Fruit fly (Drosophila melanogaster) whole organism, wandering third instar larva: ENCODE data around the gene CG15547.

Experiments used
- CG32264 ChIP-seq: fragments of 200-800 bp; sonication (Bioruptor generic); optimal IDR thresholded peaks from 2 replicates; lab custom pipeline; 2016; ENCODE audit warnings: missing biosample characterization, missing genetic modification characterization
- CG9705 ChIP-seq: fragments of 200-800 bp; sonication (Bioruptor generic); optimal IDR thresholded peaks from 2 replicates; lab custom pipeline; 2018; ENCODE audit warnings: missing biosample characterization, mild to moderate bottlenecking, missing genetic modification characterization
- CrebA ChIP-seq: fragments of 200-800 bp; sonication (Bioruptor generic); optimal IDR thresholded peaks from 2 replicates; lab custom pipeline; 2016; ENCODE audit warnings: missing biosample characterization, mild to moderate bottlenecking, missing genetic modification characterization, borderline replicate concordance
- Dfd ChIP-seq: fragments of >200 bp; optimal IDR thresholded peaks from 2 replicates; lab custom pipeline; 2017; ENCODE audit warnings: missing biosample characterization, missing genetic modification characterization
- Dif ChIP-seq: fragments of 200-275, 200-300 bp; sonication (Bioruptor generic); optimal IDR thresholded peaks from 2 replicates; lab custom pipeline; 2018; ENCODE audit warnings: missing biosample characterization, missing genetic modification characterization; ENCODE audit not compliant: partially characterized antibody
- GATAd ChIP-seq: sonication (Bioruptor generic); optimal IDR thresholded peaks from 2 replicates; lab custom pipeline; 2016; ENCODE audit warnings: missing biosample characterization, missing genetic modification characterization
- HLH106 ChIP-seq: fragments of 200-800 bp; optimal IDR thresholded peaks from 3 replicates; lab custom pipeline; 2019; ENCODE audit warnings: missing biosample characterization, mild to moderate bottlenecking, missing genetic modification characterization, moderate library complexity
- Hr83 ChIP-seq: fragments of 200-300 bp; sonication (Bioruptor generic); optimal IDR thresholded peaks from 2 replicates; lab custom pipeline; 2016; ENCODE audit warnings: missing biosample characterization, mild to moderate bottlenecking, missing genetic modification characterization, moderate library complexity; ENCODE audit not compliant: poor library complexity, severe bottlenecking
- Jra ChIP-seq: sonication (Bioruptor generic); optimal IDR thresholded peaks from 2 replicates; lab custom pipeline; 2016; ENCODE audit warnings: missing biosample characterization, missing genetic modification characterization
- Mio ChIP-seq: sonication (Bioruptor generic); optimal IDR thresholded peaks from 2 replicates; lab custom pipeline; 2016; ENCODE audit warnings: missing biosample characterization, missing genetic modification characterization
- Myc ChIP-seq: fragments of >200 bp; optimal IDR thresholded peaks from 2 replicates; lab custom pipeline; 2017
- N ChIP-seq: fragments of >200 bp; optimal IDR thresholded peaks from 2 replicates; lab custom pipeline; 2018; ENCODE audit warnings: missing biosample characterization, missing external identifiers, missing genetic modification characterization
- OdsH ChIP-seq: fragments of 200-800 bp; sonication (Bioruptor generic); optimal IDR thresholded peaks from 2 replicates; lab custom pipeline; 2016; ENCODE audit warnings: missing biosample characterization, mild to moderate bottlenecking, missing genetic modification characterization
- Rel ChIP-seq, 2 experiments: fragments of 200-800 bp; sonication (Bioruptor generic) in 1 of 2; optimal IDR thresholded peaks; 2 replicates in 1 of 2; 3 replicates in 1 of 2; lab custom pipeline; 2016 to 2019; ENCODE audit warnings: mild to moderate bottlenecking in 2 of 2, missing biosample characterization in 2 of 2, missing genetic modification characterization in 2 of 2, moderate library complexity in 1 of 2
- Sp1 ChIP-seq: fragments of 200-800 bp; sonication (Bioruptor generic); optimal IDR thresholded peaks from 3 replicates; lab custom pipeline; 2019; ENCODE audit warnings: missing biosample characterization, mild to moderate bottlenecking, missing genetic modification characterization, moderate library complexity
- Vsx2 ChIP-seq: fragments of 200-300, 225-300 bp; sonication (Bioruptor generic); optimal IDR thresholded peaks from 2 replicates; lab custom pipeline; 2018; ENCODE audit warnings: missing biosample characterization, missing genetic modification characterization; ENCODE audit not compliant: partially characterized antibody
- br ChIP-seq: fragments of 200-800 bp; sonication (Bioruptor generic); optimal IDR thresholded peaks from 2 replicates; lab custom pipeline; 2016; ENCODE audit warnings: missing biosample characterization, missing genetic modification characterization
- brk ChIP-seq: fragments of 200-800 bp; sonication (Bioruptor generic); optimal IDR thresholded peaks from 2 replicates; lab custom pipeline; 2016; ENCODE audit warnings: missing biosample characterization, mild to moderate bottlenecking, missing genetic modification characterization
- dl ChIP-seq, 2 experiments: fragments of 175-275, 200-275 bp in 1 of 2; fragments of 200-275 bp in 1 of 2; sonication (Bioruptor generic); optimal IDR thresholded peaks; lab custom pipeline; 2018; ENCODE audit warnings: mild to moderate bottlenecking in 2 of 2, missing biosample characterization in 2 of 2, missing genetic modification characterization in 2 of 2, moderate library complexity in 2 of 2; ENCODE audit not compliant: partially characterized antibody in 2 of 2, insufficient read depth in 1 of 2
- dmrt93B ChIP-seq: fragments of 200-800 bp; sonication (Bioruptor generic); optimal IDR thresholded peaks from 2 replicates; lab custom pipeline; 2018; ENCODE audit warnings: missing biosample characterization, mild to moderate bottlenecking, missing genetic modification characterization
- ey ChIP-seq: fragments of 200-800 bp; sonication (Bioruptor generic); optimal IDR thresholded peaks from 2 replicates; lab custom pipeline; 2016; ENCODE audit warnings: missing biosample characterization, missing genetic modification characterization
- fru ChIP-seq: fragments of 200-800 bp; sonication (Bioruptor generic); optimal IDR thresholded peaks from 3 replicates; lab custom pipeline; 2016; ENCODE audit warnings: missing biosample characterization, mild to moderate bottlenecking, missing genetic modification characterization
- h ChIP-seq: fragments of 200-800 bp; sonication (Bioruptor generic); optimal IDR thresholded peaks from 3 replicates; lab custom pipeline; 2016; ENCODE audit warnings: missing biosample characterization, mild to moderate bottlenecking, missing genetic modification characterization
- jim ChIP-seq: fragments of 175-275, 200-325 bp; sonication (Bioruptor generic); optimal IDR thresholded peaks from 2 replicates; lab custom pipeline; 2016; ENCODE audit warnings: missing biosample characterization, mild to moderate bottlenecking, missing genetic modification characterization
- lola ChIP-seq: fragments of >200 bp; optimal IDR thresholded peaks from 2 replicates; lab custom pipeline; 2017; ENCODE audit warnings: missing biosample characterization, missing genetic modification characterization
- psq ChIP-seq: fragments of 200-800 bp; sonication (Bioruptor generic); optimal IDR thresholded peaks from 3 replicates; lab custom pipeline; 2017; ENCODE audit warnings: missing biosample characterization, mild to moderate bottlenecking, missing genetic modification characterization, moderate library complexity
- rgr ChIP-seq: fragments of 200-800 bp; sonication (Bioruptor generic); optimal IDR thresholded peaks from 3 replicates; lab custom pipeline; 2016; ENCODE audit warnings: missing biosample characterization, mild to moderate bottlenecking, missing genetic modification characterization
- sage ChIP-seq: fragments of 200-800 bp; sonication (Bioruptor generic); optimal IDR thresholded peaks from 2 replicates; lab custom pipeline; 2016; ENCODE audit warnings: missing biosample characterization, mild to moderate bottlenecking, missing genetic modification characterization
- sv ChIP-seq: fragments of 200-800 bp; sonication (Bioruptor generic); optimal IDR thresholded peaks from 3 replicates; lab custom pipeline; 2016; ENCODE audit warnings: missing biosample characterization, missing genetic modification characterization
- tai ChIP-seq: sonication (Bioruptor generic); optimal IDR thresholded peaks from 2 replicates; lab custom pipeline; 2016; ENCODE audit warnings: missing biosample characterization, missing genetic modification characterization
- usp ChIP-seq: fragments of >200 bp; optimal IDR thresholded peaks from 2 replicates; lab custom pipeline; 2017; ENCODE audit warnings: missing biosample characterization, missing genetic modification characterization
- woc ChIP-seq: sonication (Bioruptor generic); optimal IDR thresholded peaks from 2 replicates; lab custom pipeline; 2016; ENCODE audit warnings: missing biosample characterization, mild to moderate bottlenecking, missing genetic modification characterization

Gene CG15547

dm6 chr3R:30859901-30860560 lies 23.3 kb downstream of the CG15547 start:
- TF ChIP-seq Myc (lab: Kevin White, UChicago): no peak
- TF ChIP-seq fru: no peak
- TF ChIP-seq GATAd (GFP tag; lab: Kevin White, UChicago): no peak
- TF ChIP-seq CG32264: no peak
- TF ChIP-seq N: no peak
- TF ChIP-seq usp: no peak
- no peak for TF ChIP-seq Rel (GFP tag; optimal IDR thresholded peaks at IDR 0.05; lab: Kevin White, UChicago)
- TF ChIP-seq Rel (tag; optimal IDR thresholded peaks at IDR 0.05; lab: Kevin White, UChicago): no peak
- TF ChIP-seq sv (GFP tag; lab: Kevin White, UChicago): no peak
- no peak for TF ChIP-seq rgr (GFP tag; lab: Kevin White, UChicago)
- no peak for TF ChIP-seq Mio (GFP tag; lab: Kevin White, UChicago)
- no peak for TF ChIP-seq Jra (GFP tag; lab: Kevin White, UChicago)
- TF ChIP-seq OdsH: no peak
- no peak for TF ChIP-seq lola (GFP tag; lab: Kevin White, UChicago)
- no peak for TF ChIP-seq Sp1 (GFP tag; lab: Kevin White, UChicago)

DNA sequence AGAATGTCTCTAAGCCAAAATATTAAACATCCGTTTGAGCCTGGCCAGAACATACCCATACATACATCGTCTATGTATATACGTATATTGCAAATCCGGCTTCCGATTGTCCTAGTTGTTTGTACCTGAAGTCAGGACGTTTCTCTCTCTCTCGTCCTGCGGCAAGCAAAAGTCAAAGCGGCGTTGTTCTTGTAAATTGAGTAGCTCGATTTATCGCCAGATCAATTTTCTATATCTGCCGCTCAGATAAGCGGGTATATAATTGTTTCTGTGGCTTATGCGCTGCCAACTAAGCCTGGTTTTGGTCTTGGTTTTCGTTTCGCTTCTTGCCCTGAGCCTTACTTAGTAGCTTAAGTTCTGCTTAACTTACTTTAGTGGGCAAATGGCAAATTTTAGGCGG lies 26.7 kb downstream of the CG15547 start:
- TF ChIP-seq Dfd (GFP tag; lab: Kevin White, UChicago) (no peak), tai (no peak), brk (GFP tag; lab: Kevin White, UChicago) (no peak), Vsx2 (no peak), Jra (GFP tag; lab: Kevin White, UChicago) (no peak)

- TF ChIP-seq Sp1 (GFP tag; lab: Kevin White, UChicago) (no peak), Hr83 (GFP tag; lab: Kevin White, UChicago) (no peak), usp (no peak), CrebA (GFP tag; lab: Kevin White, UChicago) (no peak), br (GFP tag; lab: Kevin White, UChicago) (no peak), N (no peak), fru (no peak), Myc (lab: Kevin White, UChicago) (no peak)
Measured at dm6 chr3R:30855176-30855575, 28.1 kb downstream of the CG15547 start.

dm6 chr3R:30851843-30852365 lies 31.4 kb downstream of the CG15547 start, which contains the start of gene tll:
Gene tll, plus strand, starts transcription at chr3R:30852315.
- TF ChIP-seq OdsH (no peak), woc (GFP tag; lab: Kevin White, UChicago) (no peak), jim (GFP tag; lab: Kevin White, UChicago) (no peak), dmrt93B (GFP tag; lab: Kevin White, UChicago) (no peak), lola (GFP tag; lab: Kevin White, UChicago) (no peak), h (no peak), N (no peak), psq (GFP tag; lab: Kevin White, UChicago) (no peak), ey (no peak), dl (GFP tag; optimal IDR thresholded peaks at IDR 0.05; lab: Kevin White, UChicago; ENCODE audit: insufficient read depth in 1 of 2, partially characterized antibody in 2 of 2) (no peak)
- TF ChIP-seq, all 38 proteins: peak for 0

DNA sequence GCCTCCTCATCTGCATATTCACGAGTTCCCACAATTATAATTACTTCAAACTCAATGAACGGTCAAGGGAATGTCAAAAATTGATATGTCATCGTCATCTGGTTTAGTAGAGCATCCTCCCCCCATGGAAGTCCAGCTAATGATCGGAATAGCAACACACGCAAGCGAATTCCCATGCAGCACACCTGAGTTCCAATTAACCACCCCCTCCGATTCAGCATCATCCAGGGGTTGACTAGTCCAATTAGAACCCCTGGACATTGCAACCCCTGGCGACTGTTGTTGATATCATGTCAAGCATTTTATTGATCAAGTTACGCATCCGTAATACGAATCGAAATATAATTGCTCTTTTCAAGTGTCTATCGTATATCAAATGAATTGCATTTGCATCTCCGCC lies 32.8 kb downstream of the CG15547 start:
- TF ChIP-seq CG9705 (GFP tag; lab: Kevin White, UChicago) (no peak), Jra (GFP tag; lab: Kevin White, UChicago) (no peak), HLH106 (tag; lab: Kevin White, UChicago) (no peak), sage (GFP tag; lab: Kevin White, UChicago) (no peak), br (GFP tag; lab: Kevin White, UChicago) (no peak), dmrt93B (GFP tag; lab: Kevin White, UChicago) (no peak), Dif (no peak), Mio (GFP tag; lab: Kevin White, UChicago) (no peak)
